Fruit fly (Drosophila melanogaster) S2 (cell line): Measurements from ENCODE around the gene Psn.

ENCODE experiments used
- CG8478 ChIP-seq: fragments of >200 bp; optimal IDR thresholded peaks from 2 replicates; lab custom pipeline; 2018
- CTCF ChIP-seq, 2 experiments: fragments of >200 bp; optimal IDR thresholded peaks; 2 replicates each; lab custom pipeline; 2018

Gene Psn

DNA sequence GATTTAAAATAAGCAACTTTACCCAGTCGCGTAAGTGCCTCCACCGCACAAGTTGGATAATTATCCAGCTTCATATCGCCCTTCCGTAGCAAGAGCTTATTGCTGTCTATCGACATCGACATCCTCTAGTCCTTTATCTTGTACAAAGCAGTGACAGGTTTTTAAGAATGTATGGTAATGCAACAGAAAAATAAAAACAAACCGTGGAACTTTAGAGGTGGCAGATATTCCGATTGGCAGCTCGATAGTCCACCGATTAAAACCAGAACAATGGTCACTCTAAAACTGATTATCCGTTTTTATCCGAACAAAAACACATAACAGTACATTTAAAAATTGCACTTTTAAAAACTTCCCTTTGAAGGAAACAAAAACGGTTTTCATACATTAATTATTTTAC lies 4.8 kb upstream of the Psn start, which contains the start of gene CG5274:
TSS of gene CG5274 (minus strand) at position 218 of the 400 bp plus-strand sequence.
- TF ChIP-seq CG8478 (lab: Kevin White, UChicago): no peak
- no peak for TF ChIP-seq CTCF (optimal IDR thresholded peaks at IDR 0.05; lab: Kevin White, UChicago)

DNA sequence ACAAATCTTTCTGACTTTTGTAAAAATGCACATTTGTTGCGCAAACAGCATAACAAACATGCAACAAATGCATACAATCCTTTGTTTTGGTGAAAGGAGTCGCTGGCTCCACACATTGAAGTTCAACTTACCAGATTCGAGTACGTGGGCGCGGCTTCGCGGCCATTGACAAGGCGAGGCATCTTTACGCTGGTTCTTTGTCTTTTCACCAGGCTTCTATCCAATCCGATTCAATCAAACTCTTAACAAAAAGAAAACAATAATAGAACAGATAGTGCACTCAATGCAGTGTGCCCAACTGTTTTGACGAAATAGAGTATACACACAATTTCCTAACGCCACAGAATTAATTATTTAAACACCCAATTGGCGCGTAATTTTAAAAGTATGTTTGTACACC lies 2.1 kb upstream of the Psn start, which contains the start of gene CG5262:
TSS of gene CG5262 (minus strand) at position 294 of the 400 bp plus-strand sequence.
- TF ChIP-seq CTCF (optimal IDR thresholded peaks at IDR 0.05; lab: Kevin White, UChicago) (no peak), CG8478 (lab: Kevin White, UChicago) (no peak)

DNA sequence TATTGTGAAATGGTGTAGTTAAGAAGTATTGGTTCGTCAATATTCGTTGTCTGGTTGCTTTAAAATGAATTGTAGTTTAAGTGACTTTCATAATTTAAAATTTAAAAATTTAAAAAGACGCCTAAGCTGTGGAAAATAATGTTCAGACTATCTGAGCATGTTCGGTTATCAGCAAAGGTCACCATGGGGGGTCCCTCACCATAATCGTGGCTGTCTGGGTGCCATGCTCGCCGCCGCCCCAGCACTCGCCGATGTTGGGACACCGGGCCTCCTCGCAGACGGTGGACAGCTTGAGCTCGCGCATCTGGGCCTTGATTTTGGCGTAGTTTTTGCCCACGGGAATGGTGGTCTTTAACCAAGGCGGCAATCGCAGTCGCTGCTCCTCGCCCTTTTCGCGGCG lies 649 bp upstream of the Psn start:
- TF ChIP-seq CG8478 (lab: Kevin White, UChicago): no peak
- TF ChIP-seq CTCF (optimal IDR thresholded peaks at IDR 0.05; lab: Kevin White, UChicago): no peak

DNA sequence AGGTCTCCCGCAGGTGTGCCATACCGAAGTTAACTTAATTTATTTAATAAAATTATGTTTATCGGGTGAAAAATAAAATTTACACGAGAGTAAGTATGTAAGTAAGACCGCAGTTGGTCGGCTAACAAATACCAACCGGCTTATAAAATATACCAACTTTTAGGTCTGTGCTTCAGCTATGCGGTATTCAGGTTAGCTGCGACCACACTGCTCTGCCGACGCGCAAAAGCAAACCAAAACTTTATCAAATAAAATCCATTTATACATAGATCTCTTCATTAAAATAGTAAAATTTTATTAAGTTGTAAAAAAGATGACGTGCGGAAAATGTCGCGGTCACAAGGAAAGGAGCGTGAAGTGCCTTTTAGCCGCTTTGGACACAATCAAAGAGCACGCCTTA lies 3.8 kb downstream of the Psn start, which contains the start of the genes mRpL15 and CtIP:
TSS of gene mRpL15 (minus strand) at position 141 of the 400 bp plus-strand sequence.
TSS of gene CtIP (plus strand) at position 182 of the 400 bp plus-strand sequence.
- TF ChIP-seq CTCF (optimal IDR thresholded peaks at IDR 0.05; lab: Kevin White, UChicago): no peak
- no peak for TF ChIP-seq CG8478 (lab: Kevin White, UChicago)

DNA sequence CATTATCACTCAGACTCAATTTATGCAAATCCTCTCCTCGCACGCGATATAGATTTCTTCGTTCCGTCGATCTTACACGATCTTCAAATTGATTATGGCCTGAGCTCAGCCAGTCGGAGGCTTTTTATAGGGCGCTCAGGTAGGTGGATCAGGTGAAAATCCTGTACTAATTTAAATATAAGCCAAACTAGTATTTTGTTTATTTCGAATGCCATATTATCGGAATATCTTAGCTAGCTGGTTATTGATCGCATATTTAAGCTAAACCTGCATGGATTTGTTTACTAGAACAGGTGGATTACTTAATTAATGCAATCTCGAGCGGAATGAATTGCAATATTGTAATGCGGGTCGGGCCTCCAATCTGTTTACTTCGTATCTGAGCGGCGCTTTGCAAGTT lies 7.5 kb downstream of the Psn start, which contains the start of gene Hpd:
TSS of gene Hpd (minus strand) at position 101 of the 400 bp plus-strand sequence.
- TF ChIP-seq CTCF (optimal IDR thresholded peaks at IDR 0.05; lab: Kevin White, UChicago) (no peak), CG8478 (lab: Kevin White, UChicago) (no peak)

DNA sequence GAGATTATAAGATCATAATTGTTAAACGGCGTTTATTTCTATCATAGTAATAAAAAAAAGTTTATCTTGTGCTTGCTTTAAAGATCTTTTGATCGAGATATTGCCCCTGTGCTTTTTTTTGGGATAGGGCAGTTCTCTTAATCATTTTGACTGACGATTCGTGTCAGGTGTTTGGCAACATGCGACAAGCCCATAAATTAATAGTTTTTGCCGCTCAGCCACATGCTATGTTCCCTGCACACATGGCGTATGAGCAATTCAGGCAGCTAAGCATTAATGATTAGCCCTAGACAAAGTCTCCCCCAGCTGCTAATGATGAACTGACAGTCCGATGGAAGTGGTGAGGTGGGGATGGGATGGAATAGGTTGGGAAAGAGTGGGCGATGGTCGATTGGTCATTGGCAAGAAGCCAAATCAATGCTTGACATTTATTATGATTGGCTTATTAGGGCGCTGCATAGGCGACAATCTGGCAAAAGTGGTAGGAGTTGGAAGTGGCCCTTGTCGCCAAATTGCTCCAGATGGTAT lies 8.7 kb downstream of the Psn start:
- TF ChIP-seq CTCF (optimal IDR thresholded peaks at IDR 0.05; lab: Kevin White, UChicago) (no peak), CG8478 (lab: Kevin White, UChicago) (no peak)

DNA sequence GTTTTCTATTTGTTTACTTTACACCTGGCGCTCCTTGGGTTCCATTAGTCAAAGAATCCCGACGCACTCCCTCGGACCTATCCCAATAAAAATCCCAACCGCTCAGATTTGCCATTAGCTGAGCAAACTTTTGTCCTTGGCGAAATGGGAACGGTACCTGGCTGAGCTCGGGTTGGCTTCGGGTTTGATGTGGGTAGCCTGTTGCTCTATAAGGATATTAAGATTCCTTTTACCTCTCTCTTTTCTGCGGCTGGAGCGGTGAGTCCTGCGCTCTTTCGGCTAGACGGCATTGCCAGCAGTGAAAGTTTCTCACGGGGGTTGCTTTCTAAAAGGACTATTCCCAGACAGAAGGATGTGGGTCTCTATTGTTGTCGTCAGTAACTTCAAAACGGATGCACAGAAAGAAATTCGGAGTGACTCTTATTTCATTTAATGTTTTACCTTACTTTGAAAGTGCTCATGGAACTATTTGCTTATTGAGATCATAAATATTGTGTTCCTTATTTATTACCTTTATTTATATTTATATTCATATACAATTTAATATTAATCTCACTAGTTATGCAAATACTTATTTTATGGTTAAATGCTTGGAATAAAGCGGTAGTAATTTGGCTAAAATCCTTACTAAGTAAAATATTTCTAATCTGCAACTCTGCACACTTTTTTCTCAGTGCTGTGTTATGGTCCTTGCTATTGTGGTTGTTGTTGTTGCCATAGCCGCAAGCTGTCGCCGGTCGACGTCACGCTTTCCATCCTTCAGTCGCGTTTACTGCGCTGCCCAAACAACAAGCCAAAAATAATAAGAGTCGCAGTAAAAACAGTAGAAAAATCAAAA lies 9.6 kb downstream of the Psn start, which contains the start of gene CG5910:
TSS of gene CG5910 (plus strand) at position 788 of the 838 bp plus-strand sequence.
- TF ChIP-seq CTCF (optimal IDR thresholded peaks at IDR 0.05; lab: Kevin White, UChicago) (no peak), CG8478 (lab: Kevin White, UChicago) (no peak)

DNA sequence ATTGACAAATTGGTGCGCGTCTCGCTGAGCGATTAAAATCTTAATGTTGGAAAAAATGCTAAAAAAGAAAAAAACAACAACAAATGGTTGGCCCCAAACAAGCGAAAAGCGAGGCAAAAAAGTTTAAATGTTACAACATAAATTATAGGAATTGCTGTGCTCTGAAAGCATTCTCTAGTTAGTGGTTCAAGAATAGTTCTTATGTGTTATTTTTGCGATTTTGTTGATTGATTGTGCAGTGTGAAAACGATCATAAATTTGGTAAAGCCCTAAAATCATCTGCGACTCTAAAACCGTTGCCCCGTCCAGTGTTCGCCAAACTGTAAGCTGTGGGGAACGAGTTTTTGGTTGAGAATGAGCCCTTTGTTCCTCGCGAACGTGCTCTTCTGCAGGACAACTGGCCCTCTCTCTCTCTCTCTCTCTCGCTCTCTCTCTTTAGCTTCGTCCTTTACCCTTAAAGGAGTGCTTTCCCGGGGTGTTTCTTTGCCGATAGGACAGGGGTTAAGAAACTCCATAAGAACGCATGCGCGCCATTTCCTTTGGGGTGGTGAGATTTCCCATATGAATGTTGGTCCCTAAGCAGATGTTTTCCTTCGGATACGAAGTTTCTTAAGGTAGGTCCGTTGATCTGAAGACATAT lies 10.5 kb downstream of the Psn start:
- TF ChIP-seq CG8478 (lab: Kevin White, UChicago): no peak
- no peak for TF ChIP-seq CTCF (optimal IDR thresholded peaks at IDR 0.05; lab: Kevin White, UChicago)

DNA sequence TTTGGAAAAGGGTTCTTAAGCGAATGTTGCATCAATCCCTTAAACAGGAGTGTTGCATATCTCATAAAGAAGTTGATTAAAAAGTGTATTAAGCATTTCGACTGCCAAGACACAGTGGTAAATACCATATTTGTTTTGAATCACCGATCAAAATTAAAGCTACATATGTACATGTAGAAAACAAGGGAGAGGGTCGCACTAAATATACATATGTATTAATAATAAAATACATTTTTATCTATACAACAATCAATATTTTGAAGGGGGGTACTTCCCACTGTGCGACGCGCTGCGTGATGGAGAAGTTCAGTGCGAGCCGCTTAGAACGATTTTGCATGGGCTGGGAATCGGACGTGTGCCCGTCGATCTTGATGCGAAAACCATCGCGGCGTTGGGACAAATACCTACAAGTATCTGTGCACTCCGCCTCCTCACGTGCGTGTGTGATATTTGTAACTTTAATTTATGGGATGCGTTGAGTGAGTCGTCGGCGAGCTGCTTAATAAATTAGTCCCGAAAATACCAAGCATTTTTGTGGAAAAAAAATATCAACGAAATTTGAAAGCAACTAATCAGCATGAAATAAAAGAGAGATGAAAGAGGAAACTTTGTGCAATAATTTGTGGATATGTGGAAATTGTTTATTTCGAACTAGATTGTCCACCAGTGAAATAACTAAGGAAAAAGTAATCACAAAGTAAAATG lies 12.7 kb downstream of the Psn start:
- TF ChIP-seq CG8478 (lab: Kevin White, UChicago) (no peak), CTCF (optimal IDR thresholded peaks at IDR 0.05; lab: Kevin White, UChicago) (no peak)

DNA sequence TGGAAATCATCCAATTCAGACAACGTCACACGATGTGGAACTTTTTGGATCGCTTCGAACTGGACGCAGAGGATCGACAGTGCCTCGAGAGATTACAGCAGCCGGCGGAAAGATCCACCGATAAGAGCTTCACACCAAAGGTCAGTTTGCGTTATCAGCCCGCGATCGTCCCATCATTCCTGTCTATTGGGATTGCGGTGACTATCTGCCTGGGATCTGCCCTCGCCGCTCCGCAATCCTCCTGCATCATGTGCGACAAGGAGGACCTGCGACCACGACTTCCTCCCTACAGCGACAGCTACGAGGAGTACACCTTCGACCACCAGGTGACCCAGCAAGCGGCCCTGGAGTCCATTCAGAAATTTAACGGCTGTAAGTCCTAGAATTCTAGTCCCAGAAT lies 13.8 kb downstream of the Psn start:
- TF ChIP-seq CG8478 (lab: Kevin White, UChicago) (no peak), CTCF (optimal IDR thresholded peaks at IDR 0.05; lab: Kevin White, UChicago) (no peak)

DNA sequence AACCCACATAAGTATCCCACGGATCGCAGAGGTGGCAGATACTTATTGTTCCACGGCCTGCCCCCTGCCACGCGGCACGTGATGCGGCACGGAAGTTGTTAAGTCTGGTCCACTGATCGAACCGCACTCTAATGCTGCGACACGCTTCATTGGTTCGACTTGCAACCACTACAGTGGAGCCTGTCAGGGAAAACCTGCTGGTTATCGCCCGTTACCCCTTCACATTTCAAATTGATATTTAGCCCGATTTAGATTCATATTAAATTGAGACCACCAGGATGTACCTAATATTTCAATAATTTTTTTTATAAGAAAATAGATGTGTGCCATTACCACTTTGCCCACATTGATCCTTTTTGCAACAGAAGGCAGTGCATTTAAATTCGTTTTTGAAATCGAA lies 15.1 kb downstream of the Psn start:
- no peak for TF ChIP-seq CG8478 (lab: Kevin White, UChicago)
- TF ChIP-seq CTCF (optimal IDR thresholded peaks at IDR 0.05; lab: Kevin White, UChicago): no peak

DNA sequence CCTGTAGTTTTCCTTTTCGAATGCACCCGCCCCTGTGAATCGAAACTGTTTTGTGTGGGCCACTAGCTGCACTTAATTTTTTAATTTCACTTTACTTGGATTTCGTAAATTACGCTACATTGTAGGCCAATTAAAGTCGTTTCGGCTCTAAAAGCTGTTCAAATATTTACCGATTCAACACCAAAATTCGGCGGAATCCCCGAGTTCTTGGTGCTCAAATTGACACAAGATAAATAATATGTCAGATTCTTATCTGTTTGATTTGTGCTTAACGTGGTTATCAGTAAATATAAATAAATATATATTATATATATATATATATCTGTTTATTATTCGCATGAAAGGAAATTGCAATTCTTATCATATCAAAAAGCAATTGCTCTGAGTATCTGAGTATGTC lies 15.7 kb downstream of the Psn start:
- TF ChIP-seq CG8478 (lab: Kevin White, UChicago): no peak

DNA sequence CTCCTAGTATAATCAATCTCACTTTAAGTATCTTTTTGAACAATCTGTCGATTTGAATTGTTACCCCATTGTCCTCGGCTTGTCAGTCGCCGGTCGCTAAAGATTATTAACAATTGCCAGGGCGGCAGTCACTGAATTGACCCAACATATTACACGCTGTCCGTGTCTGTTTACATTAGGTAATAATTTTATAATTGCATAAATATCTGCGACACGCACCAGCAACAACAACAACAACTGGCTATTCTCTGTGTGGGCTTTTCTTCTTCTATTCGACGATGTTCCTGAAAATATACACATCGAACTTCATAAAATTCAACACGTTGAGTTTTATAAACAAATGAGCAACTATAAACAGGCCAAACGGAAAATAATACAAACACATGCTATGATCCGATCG lies 16.5 kb downstream of the Psn start:
- TF ChIP-seq CG8478 (lab: Kevin White, UChicago): no peak
- no peak for TF ChIP-seq CTCF (optimal IDR thresholded peaks at IDR 0.05; lab: Kevin White, UChicago)
